Worm (Caenorhabditis elegans) whole organism, L4 larva: ENCODE data around the gene srp-6.

Source experiments
- R02D3.7 ChIP-seq: fragments of 150-350 bp; sonication (generic microtip); optimal IDR thresholded peaks from 3 replicates; lab custom pipeline; 2014; ENCODE audit warnings: missing biosample characterization, missing genetic modification characterization
- ama-1 ChIP-seq: fragments of 150-350 bp; optimal IDR thresholded peaks from 2 replicates; lab custom pipeline; 2014; ENCODE audit warnings: inconsistent platforms, mixed read lengths
- ceh-20 ChIP-seq: fragments of 200-800 bp; sonication (Bioruptor generic); IDR thresholded peaks from 2 replicates; pipeline ENCODE4 v1.3.6; 2022; ENCODE audit warnings: missing genetic modification reagents, missing genetic modification characterization, missing compliant biosample characterization
- daf-8 ChIP-seq: fragments of 200-800 bp; sonication (Bioruptor generic); IDR thresholded peaks from 2 replicates; pipeline ENCODE4 v1.3.6; 2022; ENCODE audit warnings: missing genetic modification characterization, missing compliant biosample characterization
- dpl-1 ChIP-seq: fragments of 150-350 bp; optimal IDR thresholded peaks from 2 replicates; lab custom pipeline; 2014; ENCODE audit warnings: missing biosample characterization, missing genetic modification reagents, missing genetic modification characterization
- duxl-1 ChIP-seq: sonication (generic microtip); optimal IDR thresholded peaks from 2 replicates; lab custom pipeline; 2016; ENCODE audit warnings: mild to moderate bottlenecking, missing genetic modification characterization, moderate library complexity, missing compliant biosample characterization; ENCODE audit not compliant: poor library complexity
- fkh-10 ChIP-seq: fragments of 150-350 bp; optimal IDR thresholded peaks from 2 replicates; lab custom pipeline; 2014; ENCODE audit warnings: missing biosample characterization, missing genetic modification reagents, missing genetic modification characterization
- fos-1 ChIP-seq: fragments of 150-350 bp; optimal IDR thresholded peaks from 2 replicates; lab custom pipeline; 2014; ENCODE audit warnings: missing biosample characterization, missing genetic modification characterization
- mdl-1 ChIP-seq, 2 experiments: fragments of 150-350 bp in 1 of 2; sonication (generic microtip) in 1 of 2; optimal IDR thresholded peaks; 2 replicates each; lab custom pipeline; 2014 to 2017; ENCODE audit warnings: missing biosample characterization in 2 of 2, missing genetic modification characterization in 2 of 2
- nhr-10 ChIP-seq: fragments of 150-350 bp; optimal IDR thresholded peaks from 2 replicates; lab custom pipeline; 2014; ENCODE audit warnings: missing biosample characterization, missing genetic modification characterization
- snpc-4 ChIP-seq: fragments of 150-350 bp; optimal IDR thresholded peaks from 2 replicates; lab custom pipeline; 2014; ENCODE audit warnings: missing biosample characterization, missing genetic modification characterization

DNA sequence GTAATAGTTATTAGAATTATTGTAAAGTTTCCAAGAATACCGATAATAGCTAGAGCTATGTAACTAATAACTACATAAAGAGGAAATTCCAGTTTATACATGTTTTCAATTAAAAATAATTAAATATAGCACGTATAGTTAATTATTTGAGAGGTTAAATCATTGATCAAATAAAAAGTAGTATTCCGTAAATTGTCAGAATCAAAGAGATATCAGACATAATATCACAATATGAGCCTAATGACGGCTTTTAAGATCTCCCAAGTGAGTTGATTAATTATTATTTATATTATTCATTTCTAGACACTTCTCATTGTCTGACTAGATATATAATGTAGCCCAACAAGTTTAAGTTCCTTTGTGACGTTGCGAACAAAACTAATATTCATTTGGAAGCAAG, 6.5 kb downstream of the srp-6 start, which contains the start of gene srsx-24:
- no peak for TF ChIP-seq ceh-20 (GFP tag; lab: Robert Waterston, UW)
- no peak for TF ChIP-seq ama-1 (lab: Kevin White, UChicago)
- TF ChIP-seq fos-1 (tag; lab: Kevin White, UChicago): no peak
- no peak for TF ChIP-seq dpl-1 (GFP tag; lab: Kevin White, UChicago)
- TF ChIP-seq nhr-10 (tag; lab: Kevin White, UChicago): no peak
- TF ChIP-seq snpc-4: no peak
- TF ChIP-seq duxl-1 (tag; lab: Kevin White, UChicago): no peak
- TF ChIP-seq R02D3.7 (tag; lab: Kevin White, UChicago): no peak
- no peak for TF ChIP-seq daf-8 (GFP tag; lab: Robert Waterston, UW)
- no peak for TF ChIP-seq fkh-10 (GFP tag; lab: Kevin White, UChicago)
- TF ChIP-seq mdl-1 (tag; optimal IDR thresholded peaks at IDR 0.05; lab: Kevin White, UChicago): no peak
